Fruit fly (Drosophila melanogaster) Kc167 (cell line): ENCODE results near the gene CG3355.

Experiments used
- Myc ChIP-seq: fragments of >200 bp; optimal IDR thresholded peaks from 2 replicates; lab custom pipeline; 2017; ENCODE audit warnings: missing external identifiers
- Sin3A ChIP-seq: fragments of >200 bp; optimal IDR thresholded peaks from 2 replicates; lab custom pipeline; 2018; ENCODE audit warnings: missing external identifiers
- h ChIP-seq: fragments of >200 bp; optimal IDR thresholded peaks from 3 replicates; lab custom pipeline; 2018; ENCODE audit warnings: missing external identifiers
- insv ChIP-seq: fragments of >200 bp; optimal IDR thresholded peaks from 3 replicates; lab custom pipeline; 2018; ENCODE audit warnings: missing external identifiers
- psq ChIP-seq: fragments of >200 bp; optimal IDR thresholded peaks from 2 replicates; lab custom pipeline; 2017; ENCODE audit warnings: missing external identifiers
- ttk ChIP-seq: sonication (Bioruptor generic); optimal IDR thresholded peaks from 2 replicates; lab custom pipeline; 2017; ENCODE audit warnings: missing external identifiers

Gene CG3355

dm6 chr2L:4650752-4651453 lies at the start of gene CG3355:
TSS of gene CG3355 (plus strand) at chr2L:4651403.
- TF ChIP-seq psq (lab: Kevin White, UChicago), result no peak
- TF ChIP-seq insv (lab: Kevin White, UChicago), result no peak

dm6 chr2L:4614140-4614642 lies 37.0 kb upstream of the CG3355 start, which contains the start of gene dpy:
TSS of gene dpy (minus strand) at chr2L:4614300.
- TF ChIP-seq Sin3A (lab: Kevin White, UChicago), result no peak
- no peak for TF ChIP-seq h (lab: Kevin White, UChicago)

- no peak for TF ChIP-seq Myc
- no peak for TF ChIP-seq Sin3A (lab: Kevin White, UChicago)
- no peak for TF ChIP-seq insv (lab: Kevin White, UChicago)
- no peak for TF ChIP-seq psq (lab: Kevin White, UChicago)
- TF ChIP-seq h (lab: Kevin White, UChicago), result no peak
- no peak for TF ChIP-seq ttk (lab: Kevin White, UChicago)
These were observed 32.0 kb upstream of the CG3355 start for dm6 chr2L:4619172-4619571.

- no peak for TF ChIP-seq Myc
- no peak for TF ChIP-seq insv (lab: Kevin White, UChicago)
- TF ChIP-seq ttk (lab: Kevin White, UChicago), result no peak
- no peak for TF ChIP-seq Sin3A (lab: Kevin White, UChicago)
- TF ChIP-seq h (lab: Kevin White, UChicago), result no peak
- no peak for TF ChIP-seq psq (lab: Kevin White, UChicago)
These were observed 29.3 kb upstream of the CG3355 start for dm6 chr2L:4621926-4622325.

- TF ChIP-seq psq (lab: Kevin White, UChicago) (no peak), Myc (no peak), ttk (lab: Kevin White, UChicago) (no peak), insv (lab: Kevin White, UChicago) (no peak), h (lab: Kevin White, UChicago) (no peak), Sin3A (lab: Kevin White, UChicago) (no peak)
These were observed 24.2 kb upstream of the CG3355 start for dm6 chr2L:4626994-4627393.

- TF ChIP-seq h (lab: Kevin White, UChicago), result no peak
- TF ChIP-seq psq (lab: Kevin White, UChicago), result no peak
- no peak for TF ChIP-seq insv (lab: Kevin White, UChicago)
- TF ChIP-seq Sin3A (lab: Kevin White, UChicago), result no peak
- no peak for TF ChIP-seq Myc
- TF ChIP-seq ttk (lab: Kevin White, UChicago), result no peak
These were observed 18.2 kb upstream of the CG3355 start for dm6 chr2L:4632997-4633396.

- no peak for TF ChIP-seq h (lab: Kevin White, UChicago)
- TF ChIP-seq insv (lab: Kevin White, UChicago), result no peak
These were observed 15.8 kb upstream of the CG3355 start for dm6 chr2L:4635376-4635775.

- TF ChIP-seq psq (lab: Kevin White, UChicago), result no peak
- TF ChIP-seq h (lab: Kevin White, UChicago), result no peak
- TF ChIP-seq ttk (lab: Kevin White, UChicago), result no peak
- TF ChIP-seq insv (lab: Kevin White, UChicago), result no peak
- TF ChIP-seq Sin3A (lab: Kevin White, UChicago), result no peak
- TF ChIP-seq Myc, result no peak
These were observed 10.2 kb upstream of the CG3355 start, which contains the start of gene BG642163 for dm6 chr2L:4640996-4641395. TSS of gene BG642163 (plus strand) at chr2L:4641296.

- TF ChIP-seq Myc (no peak), ttk (lab: Kevin White, UChicago) (no peak), insv (lab: Kevin White, UChicago) (no peak), psq (lab: Kevin White, UChicago) (no peak), h (lab: Kevin White, UChicago) (no peak), Sin3A (lab: Kevin White, UChicago) (no peak)
These were observed 8.5 kb upstream of the CG3355 start, which contains the start of gene CG15635 for dm6 chr2L:4642672-4643071. TSS of gene CG15635 (plus strand) at chr2L:4642972.

dm6 chr2L:4646751-4647150 lies 4.5 kb upstream of the CG3355 start, which contains the start of gene CG43798:
TSS of gene CG43798 (plus strand) at chr2L:4647051.
- TF ChIP-seq ttk (lab: Kevin White, UChicago), result no peak
- TF ChIP-seq psq (lab: Kevin White, UChicago), result no peak
- no peak for TF ChIP-seq Sin3A (lab: Kevin White, UChicago)
- no peak for TF ChIP-seq Myc
- no peak for TF ChIP-seq insv (lab: Kevin White, UChicago)
- no peak for TF ChIP-seq h (lab: Kevin White, UChicago)

dm6 chr2L:4648804-4649203 lies 2.4 kb upstream of the CG3355 start:
- TF ChIP-seq psq (lab: Kevin White, UChicago) (no peak), h (lab: Kevin White, UChicago) (no peak), ttk (lab: Kevin White, UChicago) (no peak), insv (lab: Kevin White, UChicago) (no peak), Myc (no peak), Sin3A (lab: Kevin White, UChicago) (no peak)

dm6 chr2L:4660932-4661331 lies 9.7 kb downstream of the CG3355 start:
- TF ChIP-seq psq (lab: Kevin White, UChicago) (no peak), Sin3A (lab: Kevin White, UChicago) (no peak), ttk (lab: Kevin White, UChicago) (no peak), insv (lab: Kevin White, UChicago) (no peak), Myc (no peak), h (lab: Kevin White, UChicago) (no peak)
